Fruit fly (Drosophila melanogaster) whole organism, embryonic: Measurements from ENCODE around the gene CG7483.

Source experiments
- Aef1 ChIP-seq: fragments of 200-800 bp; sonication (Bioruptor generic); IDR thresholded peaks from 3 replicates; pipeline ENCODE4 v1.3.6; 2022; ENCODE audit warnings: missing biosample characterization, missing genetic modification characterization
- CG10267 ChIP-seq: fragments of 200-800 bp; sonication (Bioruptor generic); optimal IDR thresholded peaks from 2 replicates; lab custom pipeline; 2018; ENCODE audit warnings: missing biosample characterization, mild to moderate bottlenecking, missing genetic modification characterization, moderate library complexity
- CG10543 ChIP-seq: fragments of 200-800 bp; sonication (Bioruptor generic); optimal IDR thresholded peaks from 3 replicates; lab custom pipeline; 2017; ENCODE audit warnings: missing biosample characterization, mild to moderate bottlenecking, missing genetic modification characterization, moderate library complexity
- CG11085 ChIP-seq: fragments of 200-800 bp; sonication (Bioruptor generic); IDR thresholded peaks from 2 replicates; pipeline ENCODE4 v1.3.6; 2022; ENCODE audit warnings: missing biosample characterization, missing genetic modification characterization
- CG11093 ChIP-seq: fragments of 200-800 bp; sonication (Bioruptor generic); IDR thresholded peaks from 3 replicates; pipeline ENCODE4 v1.3.6; 2022; ENCODE audit warnings: missing biosample characterization, missing genetic modification characterization
- CG11560 ChIP-seq: fragments of 200-800 bp; sonication (Bioruptor generic); IDR thresholded peaks from 3 replicates; pipeline ENCODE4 v1.3.6; 2022; ENCODE audit warnings: missing biosample characterization, missing genetic modification characterization
- CG14050 ChIP-seq: fragments of 200-800 bp; sonication (Bioruptor generic); IDR thresholded peaks from 3 replicates; pipeline ENCODE4 v1.3.6; 2022; ENCODE audit warnings: missing biosample characterization, missing genetic modification characterization
- CG14710 ChIP-seq: fragments of 200-800 bp; sonication (Bioruptor generic); optimal IDR thresholded peaks from 3 replicates; lab custom pipeline; 2019; ENCODE audit warnings: missing biosample characterization, mild to moderate bottlenecking, missing genetic modification characterization, moderate library complexity
- CG1603 ChIP-seq: fragments of 200-800 bp; sonication (Bioruptor generic); optimal IDR thresholded peaks from 2 replicates; lab custom pipeline; 2019; ENCODE audit warnings: missing biosample characterization, mild to moderate bottlenecking, missing genetic modification characterization, moderate library complexity
- CG17359 ChIP-seq: fragments of 200-800 bp; sonication (Bioruptor generic); optimal IDR thresholded peaks from 3 replicates; lab custom pipeline; 2018; ENCODE audit warnings: missing biosample characterization, mild to moderate bottlenecking, missing genetic modification characterization, moderate library complexity
- CG2875 ChIP-seq: fragments of 200-800 bp; sonication (Bioruptor generic); optimal IDR thresholded peaks from 2 replicates; lab custom pipeline; 2017; ENCODE audit warnings: missing biosample characterization, mild to moderate bottlenecking, missing genetic modification characterization, missing genetic modification reagents
- CG31388 ChIP-seq: fragments of 200-800 bp; sonication (Bioruptor generic); optimal IDR thresholded peaks from 2 replicates; lab custom pipeline; 2016; ENCODE audit warnings: missing biosample characterization, missing genetic modification characterization
- CG32532 ChIP-seq: fragments of 200-800 bp; sonication (Bioruptor generic); IDR thresholded peaks from 2 replicates; pipeline ENCODE4 v1.3.6; 2022; ENCODE audit warnings: missing biosample characterization, missing genetic modification characterization
- CG4360 ChIP-seq: fragments of 200-800 bp; sonication (Bioruptor generic); IDR thresholded peaks from 2 replicates; pipeline ENCODE4 v1.3.6; 2022; ENCODE audit warnings: missing biosample characterization, missing genetic modification characterization
- CG5953 ChIP-seq: fragments of 200-800 bp; sonication (Bioruptor generic); IDR thresholded peaks from 2 replicates; pipeline ENCODE4 v1.3.6; 2022; ENCODE audit warnings: missing biosample characterization, missing genetic modification characterization
- CG8290 ChIP-seq, 3 experiments: fragments of 200-800 bp; sonication (Bioruptor generic); optimal IDR thresholded peaks; 2 replicates each; lab custom pipeline; 2016 to 2019; ENCODE audit warnings: missing biosample characterization in 3 of 3, missing genetic modification characterization in 3 of 3, mild to moderate bottlenecking in 2 of 3, moderate library complexity in 1 of 3
- Chrac-16 ChIP-seq: fragments of 200-800 bp; sonication (Bioruptor generic); optimal IDR thresholded peaks from 3 replicates; lab custom pipeline; 2016; ENCODE audit warnings: missing biosample characterization, missing genetic modification characterization
- CkIIα-i1 ChIP-seq: fragments of 200-800 bp; sonication (Bioruptor generic); IDR thresholded peaks from 2 replicates; pipeline ENCODE4 v1.3.6; 2022; ENCODE audit warnings: missing biosample characterization, missing genetic modification characterization
- CrebB ChIP-seq: fragments of 200-800 bp; sonication (Bioruptor generic); optimal IDR thresholded peaks from 3 replicates; lab custom pipeline; 2018; ENCODE audit warnings: missing biosample characterization, mild to moderate bottlenecking, missing genetic modification characterization
- Dp ChIP-seq: fragments of 200-800 bp; sonication (Bioruptor generic); optimal IDR thresholded peaks from 2 replicates; lab custom pipeline; 2018; ENCODE audit warnings: missing biosample characterization, mild to moderate bottlenecking, missing genetic modification characterization, moderate library complexity
- Dref ChIP-seq: fragments of 200-800 bp; sonication (Bioruptor generic); IDR thresholded peaks from 2 replicates; pipeline ENCODE4 v1.3.6; 2022; ENCODE audit warnings: missing biosample characterization, missing genetic modification characterization
- Drgx ChIP-seq: fragments of 200-800 bp; sonication (Bioruptor generic); IDR thresholded peaks from 2 replicates; pipeline ENCODE4 v1.3.6; 2022; ENCODE audit warnings: missing biosample characterization, missing genetic modification characterization
- Ets65A ChIP-seq: fragments of 200-800 bp; sonication (Bioruptor generic); peaks from one replicate; lab custom pipeline; 2016; ENCODE audit warnings: missing biosample characterization, missing genetic modification characterization
- GATAe ChIP-seq: fragments of 200-800 bp; sonication (Bioruptor generic); conservative IDR thresholded peaks from 2 replicates; pipeline ENCODE4 v1.3.6; 2022; ENCODE audit warnings: missing biosample characterization, missing genetic modification characterization
- HLH4C ChIP-seq: fragments of 200-800 bp; sonication (Bioruptor generic); IDR thresholded peaks from 3 replicates; pipeline ENCODE4 v1.3.6; 2022; ENCODE audit warnings: missing biosample characterization, missing genetic modification characterization; ENCODE audit not compliant: partially characterized antibody
- Hey ChIP-seq: fragments of 200-800 bp; sonication (Bioruptor generic); optimal IDR thresholded peaks from 3 replicates; lab custom pipeline; 2018; ENCODE audit warnings: missing biosample characterization, mild to moderate bottlenecking, missing genetic modification characterization
- Lhr ChIP-seq: fragments of 200-800 bp; sonication (Bioruptor generic); optimal IDR thresholded peaks from 3 replicates; lab custom pipeline; 2017; ENCODE audit warnings: mild to moderate bottlenecking, missing biosample characterization, missing genetic modification reagents, missing genetic modification characterization
- Lim3 ChIP-seq: fragments of 200-800 bp; sonication (Bioruptor generic); IDR thresholded peaks from 2 replicates; pipeline ENCODE4 v1.3.6; 2022; ENCODE audit warnings: missing biosample characterization, missing genetic modification characterization
- MBD-R2 ChIP-seq: fragments of 200-800 bp; sonication (Bioruptor generic); IDR thresholded peaks from 2 replicates; pipeline ENCODE4 v1.3.6; 2022; ENCODE audit warnings: missing biosample characterization, missing genetic modification characterization
- NK7.1 ChIP-seq: fragments of 200-800 bp; sonication (Bioruptor generic); optimal IDR thresholded peaks from 3 replicates; lab custom pipeline; 2016; ENCODE audit warnings: missing biosample characterization, missing genetic modification characterization
- Opbp ChIP-seq: fragments of 200-800 bp; sonication (Bioruptor generic); IDR thresholded peaks from 3 replicates; pipeline ENCODE4 v1.3.6; 2022; ENCODE audit warnings: missing biosample characterization, missing genetic modification characterization; ENCODE audit not compliant: partially characterized antibody
- Poxn ChIP-seq: fragments of 200-800 bp; sonication (Bioruptor generic); IDR thresholded peaks from 2 replicates; pipeline ENCODE4 v1.3.6; 2022; ENCODE audit warnings: missing biosample characterization, missing genetic modification characterization
- Scr ChIP-seq: fragments of 200-800 bp; sonication (Bioruptor generic); IDR thresholded peaks from 2 replicates; pipeline ENCODE4 v1.3.6; 2022; ENCODE audit warnings: missing biosample characterization, missing genetic modification characterization; ENCODE audit not compliant: partially characterized antibody
- ac ChIP-seq: fragments of 200-800 bp; sonication (Bioruptor generic); optimal IDR thresholded peaks from 3 replicates; lab custom pipeline; 2017; ENCODE audit warnings: missing biosample characterization, mild to moderate bottlenecking, missing genetic modification characterization
- dmrt99B ChIP-seq: fragments of 200-800 bp; sonication (Bioruptor generic); optimal IDR thresholded peaks from 2 replicates; lab custom pipeline; 2018; ENCODE audit warnings: missing biosample characterization, mild to moderate bottlenecking, missing genetic modification characterization, moderate library complexity
- fu2 ChIP-seq: fragments of 200-800 bp; sonication (Bioruptor generic); optimal IDR thresholded peaks from 2 replicates; lab custom pipeline; 2016; ENCODE audit warnings: missing biosample characterization, missing genetic modification characterization
- grn ChIP-seq: fragments of 200-800 bp; sonication (Bioruptor generic); optimal IDR thresholded peaks from 3 replicates; lab custom pipeline; 2017; ENCODE audit warnings: missing biosample characterization, missing genetic modification characterization
- her ChIP-seq: fragments of 200-800 bp; sonication (Bioruptor generic); optimal IDR thresholded peaks from 2 replicates; lab custom pipeline; 2016; ENCODE audit warnings: missing biosample characterization, missing genetic modification characterization
- maf-S ChIP-seq: fragments of 200-800 bp; sonication (Bioruptor generic); optimal IDR thresholded peaks from 2 replicates; lab custom pipeline; 2016; ENCODE audit warnings: missing biosample characterization, missing genetic modification characterization
- p53 ChIP-seq: fragments of 200-800 bp; sonication (Bioruptor generic); optimal IDR thresholded peaks from 2 replicates; lab custom pipeline; 2016; ENCODE audit warnings: missing biosample characterization, missing genetic modification characterization
- pan ChIP-seq, 4 experiments: fragments of >200 bp in 3 of 4; fragments of 200-800 bp in 1 of 4; sonication (Bioruptor generic) in 1 of 4; optimal IDR thresholded peaks in 3 of 4; IDR thresholded peaks in 1 of 4; 2 replicates each; pipeline versions ENCODE4 v1.3.6 to Lab custom; 2017 to 2022; ENCODE audit warnings: missing biosample characterization in 2 of 4, missing genetic modification characterization in 2 of 4, mixed read lengths in 1 of 4
- pros ChIP-seq: fragments of 200-800 bp; sonication (Bioruptor generic); optimal IDR thresholded peaks from 3 replicates; lab custom pipeline; 2019; ENCODE audit warnings: missing biosample characterization, mild to moderate bottlenecking, missing genetic modification characterization, moderate library complexity
- repo ChIP-seq: fragments of 200-800 bp; sonication (Bioruptor generic); optimal IDR thresholded peaks from 2 replicates; lab custom pipeline; 2016; ENCODE audit warnings: missing biosample characterization, missing genetic modification characterization
- run ChIP-seq: fragments of 200-800 bp; sonication (Bioruptor generic); optimal IDR thresholded peaks from 3 replicates; lab custom pipeline; 2018; ENCODE audit warnings: missing biosample characterization, mild to moderate bottlenecking, missing genetic modification characterization
- slou ChIP-seq: fragments of 200-800 bp; sonication (Bioruptor generic); optimal IDR thresholded peaks from 3 replicates; lab custom pipeline; 2016; ENCODE audit warnings: missing biosample characterization, missing genetic modification characterization
- so ChIP-seq: fragments of 200-800 bp; sonication (Bioruptor generic); IDR thresholded peaks from 3 replicates; pipeline ENCODE4 v1.3.6; 2022; ENCODE audit warnings: missing biosample characterization, missing genetic modification characterization
- sr ChIP-seq: fragments of 200-800 bp; sonication (Bioruptor generic); IDR thresholded peaks from 3 replicates; pipeline ENCODE4 v1.3.6; 2022; ENCODE audit warnings: missing biosample characterization, missing genetic modification characterization
- tgo ChIP-seq: fragments of 200-800 bp; sonication (Bioruptor generic); IDR thresholded peaks from 3 replicates; pipeline ENCODE4 v1.3.6; 2022; ENCODE audit warnings: missing biosample characterization, missing genetic modification characterization

Gene CG7483

DNA sequence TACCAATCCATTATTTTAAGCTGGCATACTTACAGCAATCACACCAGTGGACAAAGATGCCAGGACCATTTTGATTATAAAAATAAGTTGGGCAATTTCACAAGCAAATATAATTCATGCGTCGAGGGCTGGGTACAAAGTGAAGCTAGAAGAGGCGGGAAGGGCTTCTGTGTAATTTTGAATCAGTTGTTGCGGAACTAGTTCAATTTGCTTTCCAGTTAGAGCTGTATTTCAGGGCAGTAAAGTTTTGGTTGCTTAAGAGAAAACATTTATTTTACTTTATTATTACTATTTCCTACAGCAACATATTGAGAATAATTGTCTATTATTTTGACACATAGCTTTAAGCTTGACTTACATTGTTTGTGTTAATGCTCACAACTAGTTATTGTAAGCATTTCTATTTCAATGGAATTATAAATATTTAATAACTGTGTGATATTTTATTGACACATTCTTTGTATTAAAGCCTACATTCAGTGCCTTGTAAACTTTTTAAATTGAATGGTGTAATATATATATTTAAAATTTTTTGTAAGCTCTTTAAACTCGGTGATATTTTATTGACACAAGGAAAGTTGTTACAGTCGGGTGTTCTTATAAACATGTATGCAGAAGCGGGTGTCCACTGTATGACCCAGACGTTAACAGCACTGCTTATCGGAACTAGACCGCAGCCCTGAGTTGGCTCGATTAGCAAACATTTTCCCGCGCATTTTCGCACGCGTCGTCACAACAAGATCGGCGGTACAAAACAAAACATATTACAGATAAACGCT, 48.5 kb upstream of the CG7483 start, which contains the start of the genes RPA1 and Mcm2 (continued):
- TF ChIP-seq CrebB (tag; lab: Kevin White, UChicago), result no peak
- no peak for TF ChIP-seq pan (optimal IDR thresholded peaks at IDR 0.05; lab: Kevin White, UChicago)
- TF ChIP-seq pan (GFP tag; optimal IDR thresholded peaks at IDR 0.05 in 1 of 2, IDR thresholded peaks at IDR 0.05 in 1 of 2), result peak in 1 of 2 experiments; percentile 79
- TF ChIP-seq CG11560 (tag; lab: Robert Waterston, UW), result peak; percentile 53; the same call in 1 of the 3 replicates
- peak; percentile 14; the same call in 1 of the 2 replicates for TF ChIP-seq CG4360 (GFP tag; lab: Robert Waterston, UW)
- peak; percentile 73 for TF ChIP-seq CG11085 (GFP tag; lab: Robert Waterston, UW)
- TF ChIP-seq CG10267 (tag; lab: Kevin White, UChicago), result peak; percentile 86
- TF ChIP-seq Dref, result peak; percentile 57
- peak; percentile 14 for TF ChIP-seq p53 (GFP tag; lab: Kevin White, UChicago)
- no peak for TF ChIP-seq Lim3 (GFP tag; lab: Robert Waterston, UW)
- peak; percentile 28 for TF ChIP-seq CG2875 (GFP tag; lab: Kevin White, UChicago)
- TF ChIP-seq Dp (GFP tag; lab: Kevin White, UChicago), result peak; percentile 76
- peak; percentile 89 for TF ChIP-seq CG10543 (GFP tag; lab: Kevin White, UChicago)
- TF ChIP-seq ac (GFP tag; lab: Kevin White, UChicago), result no peak
- no peak for TF ChIP-seq grn (GFP tag; lab: Kevin White, UChicago)
- peak; percentile 23; the same call in 1 of the 3 replicates for TF ChIP-seq CG14050 (GFP tag; lab: Robert Waterston, UW)
- TF ChIP-seq dmrt99B (tag; lab: Kevin White, UChicago), result no peak
- peak; percentile 89 for TF ChIP-seq CG32532
- no peak for TF ChIP-seq repo
- no peak for TF ChIP-seq NK7.1
- TF ChIP-seq Drgx (GFP tag; lab: Robert Waterston, UW), result peak; percentile 72
- peak; percentile 87 for TF ChIP-seq Aef1
- TF ChIP-seq Chrac-16, result peak; percentile 82
- TF ChIP-seq GATAe, result peak; percentile 33
- peak; percentile 62 for TF ChIP-seq slou (GFP tag; lab: Kevin White, UChicago)
- TF ChIP-seq CG5953, result peak; percentile 35; the same call in 1 of the 2 replicates
- 0 out of 3 replicates have a peak, but pooled peaks have one; percentile 45 for TF ChIP-seq so (GFP tag; lab: Robert Waterston, UW)
- peak; percentile 78 for TF ChIP-seq MBD-R2 (GFP tag; lab: Robert Waterston, UW)
- no peak for TF ChIP-seq HLH4C
- TF ChIP-seq CG17359 (tag; lab: Kevin White, UChicago), result peak; percentile 63
- no peak for TF ChIP-seq CkIIα-i1
- no peak for TF ChIP-seq pros (GFP tag; lab: Kevin White, UChicago)
- TF ChIP-seq CG31388, result peak; percentile 29
- TF ChIP-seq Ets65A, result peak; percentile 97
- peak; percentile 32 for TF ChIP-seq CG1603 (tag; lab: Kevin White, UChicago)
- peak; percentile 23 for TF ChIP-seq maf-S (GFP tag; lab: Kevin White, UChicago)
- TF ChIP-seq sr (GFP tag; lab: Robert Waterston, UW), result peak; percentile 52; the same call in 1 of the 3 replicates
- TF ChIP-seq Opbp (GFP tag; lab: Robert Waterston, UW), result peak; percentile 10; the same call in 1 of the 3 replicates
- peak; percentile 82 for TF ChIP-seq CG14710 (tag; lab: Kevin White, UChicago)
- peak; percentile 15; the same call in 1 of the 2 replicates for TF ChIP-seq Scr (GFP tag; lab: Robert Waterston, UW)
- no peak for TF ChIP-seq her (GFP tag; lab: Kevin White, UChicago)
- peak; percentile 83 for TF ChIP-seq tgo
- no peak for TF ChIP-seq run
- no peak for TF ChIP-seq Hey (tag; lab: Kevin White, UChicago)
- peak; percentile 54; the same call in 1 of the 2 replicates for TF ChIP-seq Poxn (GFP tag; lab: Robert Waterston, UW)
- TF ChIP-seq fu2, result peak; percentile 41
- 0 out of 3 replicates have a peak, but pooled peaks have one; percentile 64 for TF ChIP-seq CG11093 (GFP tag; lab: Robert Waterston, UW)
- TF ChIP-seq Lhr (GFP tag; lab: Kevin White, UChicago), result peak; percentile 19
- TF ChIP-seq CG8290 (GFP tag; optimal IDR thresholded peaks at IDR 0.05; lab: Kevin White, UChicago), result peak; percentile 24
- TF ChIP-seq CG8290 (tag; optimal IDR thresholded peaks at IDR 0.05; lab: Kevin White, UChicago), result peak in 1 of 2 experiments; percentile 30
